Fruit fly (Drosophila melanogaster) S2 (cell line): ENCODE results near the gene CG5880.

Source experiments
- CG8478 ChIP-seq: fragments of >200 bp; optimal IDR thresholded peaks from 2 replicates; lab custom pipeline; 2018
- CTCF ChIP-seq, 2 experiments: fragments of >200 bp; optimal IDR thresholded peaks; 2 replicates each; lab custom pipeline; 2018

CG5880 gene

DNA sequence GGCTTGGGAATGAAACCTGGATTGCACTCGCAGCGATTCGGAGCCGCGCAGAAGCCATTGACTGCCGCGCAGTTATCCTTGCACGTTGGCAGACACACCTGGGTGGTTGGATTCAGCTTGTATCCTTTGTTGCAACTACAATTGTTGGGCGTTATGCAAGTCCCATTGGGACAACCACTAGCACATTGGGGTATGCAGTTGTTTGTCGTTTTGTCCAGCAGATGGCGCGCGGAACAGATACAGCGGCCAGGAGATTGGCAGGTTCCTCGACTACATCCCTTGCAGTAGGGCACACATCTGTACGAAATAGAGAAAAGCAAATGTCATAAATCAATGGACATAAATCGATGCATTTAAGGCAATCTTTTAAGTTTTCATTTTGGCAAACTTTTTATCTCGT lies 17.9 kb upstream of the CG5880 start:
- TF ChIP-seq CTCF (optimal IDR thresholded peaks at IDR 0.05; lab: Kevin White, UChicago) (peak; percentile 79 to 86), CG8478 (lab: Kevin White, UChicago) (no peak)

DNA sequence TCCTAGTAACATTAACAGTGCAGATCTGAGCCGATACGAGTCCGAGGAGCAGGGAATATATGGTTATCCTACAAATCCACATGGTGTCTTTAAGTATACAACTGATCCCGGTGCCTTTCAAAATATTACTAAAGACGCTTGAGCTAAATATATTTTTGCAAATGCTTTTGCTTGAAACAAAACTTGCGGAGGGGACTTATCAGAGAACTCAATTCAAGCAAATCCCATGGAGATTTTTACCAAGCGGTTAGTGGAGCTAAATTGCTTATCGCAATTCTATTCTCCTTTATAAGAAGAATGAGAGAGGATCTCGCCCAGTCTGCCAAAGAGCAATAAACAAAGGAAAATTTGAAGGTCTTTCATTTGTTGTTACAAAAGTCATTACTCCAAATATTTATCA lies 17.0 kb upstream of the CG5880 start, which contains the start of gene eater:
Gene eater, minus strand, starts transcription at position 101 of the 400 bp plus-strand sequence.
- no peak for TF ChIP-seq CTCF (optimal IDR thresholded peaks at IDR 0.05; lab: Kevin White, UChicago)

DNA sequence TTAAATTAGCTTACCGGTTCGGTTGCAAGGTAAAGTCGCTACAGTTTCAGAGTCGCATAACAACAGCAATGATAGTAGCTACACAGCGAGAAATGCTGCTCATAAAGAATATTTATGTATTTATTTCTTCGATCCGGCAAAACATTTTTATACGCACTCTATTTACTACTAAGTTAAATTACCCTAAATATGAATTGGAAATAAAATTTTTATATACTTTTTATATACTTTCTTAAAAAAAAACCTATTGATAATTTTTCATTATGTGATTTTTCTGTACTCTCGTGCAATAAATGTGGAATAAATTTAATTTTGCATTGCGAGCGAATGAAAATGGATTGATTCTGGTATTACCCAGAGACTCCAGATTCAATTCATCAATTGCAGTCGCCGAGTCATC lies 15.6 kb upstream of the CG5880 start, which contains the start of gene Jhbp11:
Gene Jhbp11, plus strand, starts transcription at position 301 of the 400 bp plus-strand sequence.
- TF ChIP-seq CG8478 (lab: Kevin White, UChicago) (no peak), CTCF (optimal IDR thresholded peaks at IDR 0.05; lab: Kevin White, UChicago) (no peak)

DNA sequence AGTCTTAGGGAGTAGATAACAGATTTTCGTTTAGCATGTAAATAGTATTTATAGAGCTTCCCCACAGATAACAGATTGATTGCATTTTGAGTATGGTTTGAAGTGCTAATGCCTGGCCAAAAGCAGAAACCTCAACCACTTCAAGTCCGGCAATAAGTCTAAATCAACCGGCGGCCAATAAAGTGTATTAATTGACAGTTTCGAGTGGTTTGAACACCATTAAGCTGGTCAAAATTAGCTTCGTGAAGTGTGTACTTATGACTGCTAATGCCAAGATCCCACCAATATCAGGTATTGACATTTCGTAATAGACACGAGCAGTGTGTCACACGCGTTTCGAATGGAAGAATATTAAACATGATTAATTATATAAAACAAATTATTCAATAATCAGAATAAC lies 11.1 kb upstream of the CG5880 start:
- TF ChIP-seq CG8478 (lab: Kevin White, UChicago) (no peak), CTCF (optimal IDR thresholded peaks at IDR 0.05; lab: Kevin White, UChicago) (no peak)

DNA sequence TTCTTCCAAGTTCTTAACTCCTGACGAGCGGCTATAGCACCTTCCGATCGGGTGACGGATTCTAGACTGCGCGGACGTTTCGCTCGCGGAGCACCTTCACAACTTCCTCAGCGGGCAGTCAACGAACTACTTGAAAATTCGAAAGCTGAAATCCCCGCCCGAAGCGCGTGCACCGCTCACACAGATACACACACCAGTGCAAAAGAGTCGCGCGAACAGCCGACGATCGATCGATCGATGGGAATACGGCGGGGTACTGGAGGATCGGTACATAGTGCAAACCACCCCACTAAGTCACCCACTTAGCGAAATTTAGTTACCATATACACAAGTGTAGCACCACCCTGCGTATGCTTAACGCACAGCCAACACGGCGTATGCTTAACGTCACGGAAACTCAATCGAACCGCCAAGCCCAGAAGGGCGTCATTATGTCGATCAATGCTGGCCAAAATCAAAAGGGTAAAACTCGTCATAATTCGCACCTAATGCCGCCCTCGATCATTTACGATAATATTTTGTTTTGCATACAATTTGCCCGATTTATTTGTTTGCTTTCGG lies 10.3 kb upstream of the CG5880 start, which contains the start of gene CAH9:
Gene CAH9, minus strand, starts transcription at position 51 of the 561 bp plus-strand sequence.
- TF ChIP-seq CTCF (optimal IDR thresholded peaks at IDR 0.05; lab: Kevin White, UChicago) (no peak), CG8478 (lab: Kevin White, UChicago) (no peak)

DNA sequence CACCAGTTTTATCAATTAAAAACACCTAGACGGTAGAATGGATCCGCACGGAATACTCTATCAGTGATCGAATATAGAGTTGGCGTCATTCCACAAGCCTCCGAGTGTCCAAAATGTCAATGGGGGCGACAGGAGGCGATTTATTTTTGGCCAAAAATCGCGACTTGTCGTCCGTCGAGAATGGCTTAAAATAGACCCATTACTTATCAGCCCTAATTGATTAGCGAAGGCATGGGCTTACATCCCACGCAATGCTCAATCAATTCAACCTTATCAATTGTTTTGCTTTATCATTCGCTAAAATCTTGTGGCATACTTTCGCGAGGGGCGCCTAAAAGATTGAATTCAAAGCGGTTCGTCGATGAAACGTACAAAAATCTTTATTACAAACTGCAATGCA lies 8.4 kb upstream of the CG5880 start:
- TF ChIP-seq CG8478 (lab: Kevin White, UChicago) (no peak), CTCF (optimal IDR thresholded peaks at IDR 0.05; lab: Kevin White, UChicago) (no peak)

DNA sequence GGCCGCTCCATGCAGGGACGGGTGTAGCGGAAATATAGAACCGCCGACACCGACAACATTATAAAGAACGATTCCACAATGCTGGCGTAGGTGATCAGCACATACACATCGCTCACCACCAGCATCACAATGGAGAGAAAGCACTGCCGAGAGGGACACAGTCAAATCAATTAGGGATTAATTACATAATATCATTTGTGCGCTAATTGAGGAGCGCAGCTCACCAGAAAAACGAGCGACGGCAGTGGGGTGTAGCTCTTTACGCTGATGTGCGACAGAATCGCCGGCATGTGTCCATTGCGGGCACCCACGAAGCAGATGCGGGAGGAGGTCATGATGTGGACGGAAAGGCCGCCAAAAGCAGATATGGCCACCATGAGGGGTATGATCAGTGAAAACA lies 7.1 kb upstream of the CG5880 start:
- TF ChIP-seq CG8478 (lab: Kevin White, UChicago), result no peak
- TF ChIP-seq CTCF (optimal IDR thresholded peaks at IDR 0.05; lab: Kevin White, UChicago), result no peak

DNA sequence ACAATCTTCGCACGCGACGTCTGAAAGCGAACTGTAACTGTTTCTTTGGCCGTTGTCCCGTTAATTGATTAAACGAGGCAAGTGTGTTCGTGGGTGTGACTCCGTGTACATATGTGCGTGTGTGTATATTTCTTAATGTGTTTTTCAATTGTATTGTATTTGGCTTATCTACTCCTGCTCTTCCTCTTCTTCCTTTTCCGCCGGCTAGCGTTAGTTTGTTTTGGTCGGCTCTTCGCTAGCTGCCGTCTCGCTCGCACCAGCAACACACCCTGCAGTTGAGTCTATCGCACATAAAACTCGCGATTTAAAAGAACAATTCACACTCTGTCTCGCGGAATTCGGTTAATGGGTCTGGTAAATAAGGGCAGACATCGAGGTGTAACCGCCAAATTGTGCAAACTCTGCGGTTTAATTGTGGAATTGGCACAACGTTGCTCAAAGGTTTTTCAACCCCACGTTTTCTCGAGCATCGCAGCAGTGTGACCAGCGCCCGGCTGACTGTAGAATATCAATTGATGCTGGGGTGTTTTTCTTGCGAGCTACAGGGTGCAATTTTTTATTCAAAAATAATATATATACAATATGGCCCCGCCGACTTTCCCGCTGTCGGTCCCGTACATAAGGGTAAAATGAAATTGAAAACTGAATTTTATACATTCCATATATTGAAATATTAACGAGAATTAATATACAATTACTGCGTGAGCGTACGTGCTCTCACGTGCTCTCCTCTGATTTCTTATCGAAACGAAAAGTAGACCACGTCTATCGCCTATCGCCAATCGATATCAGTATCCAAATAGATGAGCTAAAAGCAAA lies 4.6 kb upstream of the CG5880 start, which contains the start of the genes gb and CG5815:
Gene gb, minus strand, starts transcription at position 487 of the 819 bp plus-strand sequence.
Gene CG5815, plus strand, starts transcription at position 783 of the 819 bp plus-strand sequence.
- no peak for TF ChIP-seq CG8478 (lab: Kevin White, UChicago)

DNA sequence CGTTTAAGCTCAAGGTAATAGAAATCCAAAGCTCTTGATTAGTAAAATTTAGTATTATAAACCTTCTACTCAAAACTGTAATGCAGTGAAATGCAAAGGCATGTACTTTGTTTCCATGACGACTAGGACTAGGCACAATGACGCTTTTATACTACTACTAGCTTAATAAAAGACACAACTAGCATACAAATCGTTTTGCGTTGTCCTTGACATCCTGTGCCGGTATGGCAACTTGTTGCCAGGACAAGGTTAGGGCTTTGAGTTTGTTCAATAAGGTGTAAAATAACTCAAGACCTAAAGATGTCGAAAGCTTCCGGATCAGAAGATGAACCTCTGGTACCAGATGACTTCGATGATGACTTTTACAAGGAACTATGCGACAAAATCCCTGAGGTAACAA lies 1.8 kb downstream of the CG5880 start, which contains the start of gene CG5882:
Gene CG5882, plus strand, starts transcription at position 301 of the 400 bp plus-strand sequence.
- no peak for TF ChIP-seq CTCF (optimal IDR thresholded peaks at IDR 0.05; lab: Kevin White, UChicago)
- no peak for TF ChIP-seq CG8478 (lab: Kevin White, UChicago)

DNA sequence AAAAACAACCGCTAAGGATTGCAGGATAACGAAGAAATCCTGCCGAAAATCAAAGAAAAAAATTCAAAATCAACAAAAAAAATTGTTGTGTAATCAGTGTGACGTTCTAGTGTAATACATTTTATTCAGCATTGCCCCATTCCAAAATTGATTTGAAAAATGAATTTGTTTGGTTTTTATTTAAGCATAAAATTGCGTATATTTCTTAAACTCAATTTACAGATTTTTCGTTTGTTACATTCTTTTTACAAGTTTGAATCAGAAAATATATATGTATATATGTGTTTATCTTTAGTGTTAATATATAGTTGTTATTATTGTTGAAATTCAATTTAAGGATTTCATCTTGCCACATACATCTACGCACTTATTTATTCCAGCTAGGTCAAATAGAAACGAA lies 8.0 kb downstream of the CG5880 start, which contains the start of gene CG6059:
Gene CG6059, minus strand, starts transcription at position 101 of the 400 bp plus-strand sequence.
- TF ChIP-seq CTCF (optimal IDR thresholded peaks at IDR 0.05; lab: Kevin White, UChicago) (no peak), CG8478 (lab: Kevin White, UChicago) (no peak)

DNA sequence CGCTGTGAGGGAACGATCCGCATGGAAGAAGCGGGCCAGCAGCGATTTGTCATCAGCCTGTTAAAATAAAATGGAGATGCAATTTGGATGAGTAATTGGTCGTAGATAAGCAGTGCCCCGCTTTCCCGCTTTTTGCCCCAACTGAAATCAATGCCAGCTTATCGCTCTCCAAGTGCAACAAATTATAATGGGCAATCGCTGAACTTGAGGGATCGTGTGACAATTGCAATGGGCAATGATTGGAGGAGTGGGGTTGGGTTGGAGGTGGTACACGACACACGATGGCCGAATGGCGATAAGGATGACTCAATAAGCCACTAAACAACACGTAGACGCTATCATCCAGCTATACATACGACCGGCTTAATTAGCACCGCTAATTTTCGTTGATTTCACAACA lies 12.2 kb downstream of the CG5880 start:
- TF ChIP-seq CTCF (optimal IDR thresholded peaks at IDR 0.05; lab: Kevin White, UChicago) (no peak), CG8478 (lab: Kevin White, UChicago) (no peak)

DNA sequence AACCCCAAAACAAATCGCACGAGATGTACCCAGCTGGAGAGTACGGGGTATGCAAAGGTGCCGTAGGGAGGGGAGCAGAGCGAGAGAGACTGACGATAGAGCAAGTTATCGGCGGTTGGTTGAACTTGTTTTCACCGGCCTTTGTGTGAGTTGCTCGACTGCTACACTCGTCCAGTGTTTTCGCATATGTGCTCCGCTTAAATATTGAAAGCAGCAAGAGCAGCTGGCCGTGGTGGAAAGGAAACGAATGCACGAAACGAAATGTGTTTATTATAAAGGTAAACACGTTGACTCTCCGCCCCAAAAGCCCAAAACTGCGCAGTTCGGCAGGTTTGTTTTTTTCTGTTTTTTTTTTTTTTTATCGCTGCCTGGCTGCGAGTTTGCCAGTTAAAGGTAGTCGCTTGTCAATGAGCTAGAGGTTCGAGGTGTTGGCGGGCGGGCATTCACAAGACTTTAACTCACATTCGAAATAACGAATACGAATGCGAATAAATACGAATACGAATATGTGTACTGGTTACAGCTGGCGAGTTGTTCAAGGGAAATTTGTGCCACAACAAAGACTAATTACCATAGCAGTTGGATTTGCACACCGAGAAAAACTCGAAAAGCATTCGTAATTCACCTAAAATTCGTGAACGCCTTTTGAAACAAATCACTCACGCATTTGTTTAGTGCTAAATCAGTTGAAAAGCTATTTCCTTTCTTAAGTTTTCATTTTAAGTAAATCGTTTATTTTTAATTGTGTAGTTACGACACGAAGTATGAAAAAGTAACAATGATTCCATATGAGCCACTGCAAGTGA lies 13.2 kb downstream of the CG5880 start:
- no peak for TF ChIP-seq CG8478 (lab: Kevin White, UChicago)
- TF ChIP-seq CTCF (optimal IDR thresholded peaks at IDR 0.05; lab: Kevin White, UChicago), result no peak

DNA sequence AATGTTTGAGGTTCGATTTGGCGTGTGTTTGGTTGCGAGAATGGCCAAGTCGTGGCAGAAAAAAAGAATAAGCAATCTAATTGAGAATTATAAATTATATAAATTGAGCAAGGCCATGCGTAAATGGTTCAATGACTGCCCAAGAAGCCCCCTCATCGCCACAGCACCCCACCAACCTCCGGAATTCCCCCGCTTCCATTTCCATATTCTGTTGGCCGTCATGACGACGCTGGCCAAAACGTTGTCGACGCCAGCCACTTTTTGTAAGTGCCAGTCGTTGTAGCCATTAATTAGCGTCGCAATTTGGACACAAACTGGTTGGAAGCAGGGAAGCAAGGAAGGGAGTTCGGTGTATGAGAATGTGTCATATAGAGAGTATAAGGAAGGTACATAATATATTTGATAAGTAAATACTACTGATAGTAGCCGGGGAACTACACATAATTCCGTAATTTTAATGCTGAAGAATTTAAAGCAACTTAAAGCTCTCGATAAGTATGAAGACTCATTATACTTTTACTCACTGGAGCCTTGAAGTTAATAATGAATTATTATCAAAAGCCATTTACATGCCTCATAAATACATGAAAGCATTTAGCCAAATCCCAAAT lies 14.1 kb downstream of the CG5880 start:
- no peak for TF ChIP-seq CG8478 (lab: Kevin White, UChicago)
- TF ChIP-seq CTCF (optimal IDR thresholded peaks at IDR 0.05; lab: Kevin White, UChicago), result no peak

DNA sequence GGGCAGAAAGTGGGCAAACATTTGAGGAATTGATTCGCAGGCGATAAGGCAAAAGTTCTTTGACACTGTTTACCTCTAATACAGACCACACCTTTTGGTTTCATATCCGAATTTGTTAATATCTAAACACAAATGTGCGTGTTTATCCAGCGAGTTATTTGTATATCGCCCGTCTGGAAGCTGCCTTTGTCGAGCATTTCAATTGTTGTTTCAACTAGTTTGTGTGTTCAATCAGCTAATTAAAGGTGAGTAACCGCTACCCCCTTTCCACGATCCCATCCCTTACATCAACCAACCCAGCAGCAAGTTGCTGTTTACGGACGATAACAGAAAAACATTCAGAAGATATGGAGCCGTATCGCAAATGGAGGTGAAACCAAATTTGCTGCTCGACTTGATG lies 14.9 kb downstream of the CG5880 start:
- TF ChIP-seq CG8478 (lab: Kevin White, UChicago) (no peak), CTCF (optimal IDR thresholded peaks at IDR 0.05; lab: Kevin White, UChicago) (no peak)
